Fruit fly (Drosophila melanogaster) whole organism, embryonic: ENCODE results near the gene CG31139.
A peak's percentile ranks its signal among the peaks of the same experiment; 100 is the strongest.

Source experiments
- ATbp ChIP-seq: fragments of 200-800 bp; sonication (Bioruptor generic); optimal IDR thresholded peaks from 2 replicates; lab custom pipeline; 2017; ENCODE audit warnings: missing biosample characterization, mild to moderate bottlenecking, missing genetic modification characterization, missing genetic modification reagents
- C15 ChIP-seq: fragments of 200-800 bp; sonication (Bioruptor generic); IDR thresholded peaks from 3 replicates; pipeline ENCODE4 v1.3.6; 2022; ENCODE audit warnings: missing biosample characterization, missing genetic modification characterization
- CG10209 ChIP-seq: fragments of 200-800 bp; sonication (Bioruptor generic); optimal IDR thresholded peaks from 3 replicates; lab custom pipeline; 2017; ENCODE audit warnings: missing biosample characterization, mild to moderate bottlenecking, missing genetic modification characterization, missing genetic modification reagents
- CG10267 ChIP-seq: fragments of 200-800 bp; sonication (Bioruptor generic); optimal IDR thresholded peaks from 2 replicates; lab custom pipeline; 2018; ENCODE audit warnings: missing biosample characterization, mild to moderate bottlenecking, missing genetic modification characterization, moderate library complexity
- CG10274 ChIP-seq: fragments of 200-800 bp; sonication (Bioruptor generic); optimal IDR thresholded peaks from 3 replicates; lab custom pipeline; 2017; ENCODE audit warnings: missing biosample characterization, mild to moderate bottlenecking, missing genetic modification characterization
- CG10979 ChIP-seq: fragments of 200-800 bp; sonication (Bioruptor generic); optimal IDR thresholded peaks from 2 replicates; lab custom pipeline; 2018; ENCODE audit warnings: missing biosample characterization, mild to moderate bottlenecking, missing genetic modification characterization, moderate library complexity
- CG15073 ChIP-seq: fragments of 200-800 bp; sonication (Bioruptor generic); optimal IDR thresholded peaks from 2 replicates; lab custom pipeline; 2016; ENCODE audit warnings: missing biosample characterization, missing genetic modification characterization
- CG15269 ChIP-seq: fragments of 200-800 bp; sonication (Bioruptor generic); optimal IDR thresholded peaks from 2 replicates; lab custom pipeline; 2018; ENCODE audit warnings: missing biosample characterization, mild to moderate bottlenecking, missing genetic modification characterization, moderate library complexity
- CG1832 ChIP-seq: fragments of 200-800 bp; sonication (Bioruptor generic); optimal IDR thresholded peaks from 2 replicates; lab custom pipeline; 2017; ENCODE audit warnings: missing biosample characterization, mild to moderate bottlenecking, missing genetic modification characterization, inconsistent platforms
- CG2199 ChIP-seq: fragments of 200-800 bp; sonication (Bioruptor generic); IDR thresholded peaks from 3 replicates; pipeline ENCODE4 v1.3.6; 2022; ENCODE audit warnings: missing biosample characterization, missing genetic modification characterization
- CG3407 ChIP-seq: fragments of 200-800 bp; sonication (Bioruptor generic); optimal IDR thresholded peaks from 2 replicates; lab custom pipeline; 2018; ENCODE audit warnings: missing biosample characterization, mild to moderate bottlenecking, missing genetic modification characterization
- CG3847 ChIP-seq: fragments of 200-800 bp; sonication (Bioruptor generic); IDR thresholded peaks from 2 replicates; pipeline ENCODE4 v1.3.6; 2022; ENCODE audit warnings: missing biosample characterization, missing genetic modification characterization
- CG4820 ChIP-seq: fragments of 200-800 bp; sonication (Bioruptor generic); optimal IDR thresholded peaks from 3 replicates; lab custom pipeline; 2016; ENCODE audit warnings: missing biosample characterization, missing genetic modification characterization
- CG5180 ChIP-seq: fragments of 200-800 bp; sonication (Bioruptor generic); optimal IDR thresholded peaks from 3 replicates; lab custom pipeline; 2017; ENCODE audit warnings: missing biosample characterization, missing genetic modification characterization, mild to moderate bottlenecking, moderate library complexity, missing genetic modification reagents
- CG6813 ChIP-seq: fragments of 200-800 bp; sonication (Bioruptor generic); optimal IDR thresholded peaks from 2 replicates; lab custom pipeline; 2017; ENCODE audit warnings: missing biosample characterization, missing genetic modification characterization, mild to moderate bottlenecking, moderate library complexity, missing genetic modification reagents
- CG7556 ChIP-seq: fragments of 200-800 bp; sonication (Bioruptor generic); optimal IDR thresholded peaks from 2 replicates; lab custom pipeline; 2017; ENCODE audit warnings: missing biosample characterization, mild to moderate bottlenecking, missing genetic modification characterization
- CG7928 ChIP-seq: fragments of 200-800 bp; sonication (Bioruptor generic); optimal IDR thresholded peaks from 2 replicates; lab custom pipeline; 2017; ENCODE audit warnings: missing biosample characterization, mild to moderate bottlenecking, missing genetic modification characterization
- CG9215 ChIP-seq: fragments of 200-800 bp; sonication (Bioruptor generic); IDR thresholded peaks from 2 replicates; pipeline ENCODE4 v1.3.6; 2022; ENCODE audit warnings: missing biosample characterization, missing genetic modification characterization
- CHES-1-like ChIP-seq: fragments of 200-800 bp; sonication (Bioruptor generic); optimal IDR thresholded peaks from 2 replicates; lab custom pipeline; 2016; ENCODE audit warnings: missing biosample characterization, missing genetic modification characterization
- CTCF ChIP-seq: fragments of 200-800 bp; sonication (Bioruptor generic); optimal IDR thresholded peaks from 2 replicates; lab custom pipeline; 2017; ENCODE audit warnings: missing biosample characterization, mild to moderate bottlenecking, missing genetic modification characterization, moderate library complexity
- Deaf1 ChIP-seq: fragments of 200-800 bp; optimal IDR thresholded peaks from 3 replicates; lab custom pipeline; 2019; ENCODE audit warnings: missing biosample characterization, mild to moderate bottlenecking, missing genetic modification characterization, moderate library complexity
- Fer1 ChIP-seq: fragments of 200-800 bp; sonication (Bioruptor generic); optimal IDR thresholded peaks from 2 replicates; lab custom pipeline; 2017; ENCODE audit warnings: missing biosample characterization, mild to moderate bottlenecking, missing genetic modification characterization
- HLH54F ChIP-seq: fragments of 200-800 bp; sonication (Bioruptor generic); optimal IDR thresholded peaks from 3 replicates; lab custom pipeline; 2016; ENCODE audit warnings: missing biosample characterization, missing genetic modification characterization
- HLHmδ ChIP-seq: fragments of 200-800 bp; sonication (Bioruptor generic); optimal IDR thresholded peaks from 2 replicates; lab custom pipeline; 2018; ENCODE audit warnings: missing biosample characterization, mild to moderate bottlenecking, missing genetic modification characterization, moderate library complexity
- Meics ChIP-seq: fragments of 200-800 bp; sonication (Bioruptor generic); optimal IDR thresholded peaks from 2 replicates; lab custom pipeline; 2017; ENCODE audit warnings: missing biosample characterization, mild to moderate bottlenecking, missing genetic modification characterization
- Side ChIP-seq: fragments of 200-800 bp; sonication (Bioruptor generic); optimal IDR thresholded peaks from 2 replicates; lab custom pipeline; 2016; ENCODE audit warnings: missing biosample characterization, missing genetic modification characterization
- Tbp ChIP-seq: fragments of >200 bp; optimal IDR thresholded peaks from 2 replicates; lab custom pipeline; 2018; ENCODE audit warnings: missing biosample characterization, missing genetic modification characterization
- al ChIP-seq: fragments of 200-800 bp; sonication (Bioruptor generic); IDR thresholded peaks from 2 replicates; pipeline ENCODE4 v1.3.6; 2022; ENCODE audit warnings: missing biosample characterization, missing genetic modification characterization
- bbx ChIP-seq: fragments of 200-800 bp; sonication (Bioruptor generic); IDR thresholded peaks from 2 replicates; pipeline ENCODE4 v1.3.6; 2022; ENCODE audit warnings: missing biosample characterization, missing genetic modification characterization; ENCODE audit not compliant: partially characterized antibody
- bsh ChIP-seq, 2 experiments: fragments of 200-800 bp; sonication (Bioruptor generic); optimal IDR thresholded peaks; 2 replicates each; lab custom pipeline; 2017 to 2018; ENCODE audit warnings: mild to moderate bottlenecking in 2 of 2, missing biosample characterization in 2 of 2, missing genetic modification characterization in 2 of 2, moderate library complexity in 1 of 2
- cato ChIP-seq: fragments of 200-800 bp; sonication (Bioruptor generic); optimal IDR thresholded peaks from 2 replicates; lab custom pipeline; 2016; ENCODE audit warnings: missing biosample characterization, missing genetic modification characterization, borderline replicate concordance
- chm ChIP-seq: fragments of 200-800 bp; sonication (Bioruptor generic); IDR thresholded peaks from 2 replicates; pipeline ENCODE4 v1.3.6; 2022; ENCODE audit warnings: missing biosample characterization, missing genetic modification characterization
- corto ChIP-seq: fragments of 200-800 bp; sonication (Bioruptor generic); optimal IDR thresholded peaks from 2 replicates; lab custom pipeline; 2016; ENCODE audit warnings: missing biosample characterization, mild to moderate bottlenecking, missing genetic modification characterization, moderate library complexity
- crp ChIP-seq, 2 experiments: fragments of 200-800 bp; sonication (Bioruptor generic); optimal IDR thresholded peaks; 2 replicates in 1 of 2; 3 replicates in 1 of 2; lab custom pipeline; 2017; ENCODE audit warnings: missing biosample characterization in 2 of 2, missing genetic modification characterization in 2 of 2, mild to moderate bottlenecking in 1 of 2, moderate library complexity in 1 of 2
- danr ChIP-seq: fragments of 200-800 bp; sonication (Bioruptor generic); IDR thresholded peaks from 2 replicates; pipeline ENCODE4 v1.3.6; 2022; ENCODE audit warnings: missing biosample characterization, missing genetic modification characterization
- gcm2 ChIP-seq: fragments of 200-800 bp; sonication (Bioruptor generic); optimal IDR thresholded peaks from 2 replicates; lab custom pipeline; 2016; ENCODE audit warnings: missing biosample characterization, missing genetic modification characterization
- grn ChIP-seq: fragments of 200-800 bp; sonication (Bioruptor generic); optimal IDR thresholded peaks from 3 replicates; lab custom pipeline; 2017; ENCODE audit warnings: missing biosample characterization, missing genetic modification characterization
- h ChIP-seq: fragments of >200 bp; optimal IDR thresholded peaks from 2 replicates; lab custom pipeline; 2017
- hth ChIP-seq: fragments of >200 bp; optimal IDR thresholded peaks from 2 replicates; lab custom pipeline; 2017; ENCODE audit warnings: inconsistent platforms
- insv ChIP-seq, 2 experiments: fragments of 200-800 bp; sonication (Bioruptor generic); optimal IDR thresholded peaks; 3 replicates each; lab custom pipeline; 2016 to 2018; ENCODE audit warnings: missing biosample characterization in 2 of 2, missing genetic modification characterization in 2 of 2
- inv ChIP-seq: fragments of 200-800 bp; sonication (Bioruptor generic); IDR thresholded peaks from 2 replicates; pipeline ENCODE4 v1.3.6; 2022; ENCODE audit warnings: missing biosample characterization, missing genetic modification characterization; ENCODE audit not compliant: partially characterized antibody
- jumu ChIP-seq: fragments of 200-800 bp; sonication (Bioruptor generic); optimal IDR thresholded peaks from 3 replicates; lab custom pipeline; 2016; ENCODE audit warnings: missing biosample characterization, missing genetic modification characterization
- kay ChIP-seq: fragments of 200-800 bp; sonication (Bioruptor generic); optimal IDR thresholded peaks from 2 replicates; lab custom pipeline; 2016; ENCODE audit warnings: missing biosample characterization, missing genetic modification characterization
- nmo ChIP-seq: fragments of 200-800 bp; sonication (Bioruptor generic); optimal IDR thresholded peaks from 2 replicates; lab custom pipeline; 2018; ENCODE audit warnings: missing biosample characterization, mild to moderate bottlenecking, missing genetic modification characterization, moderate library complexity
- pan ChIP-seq, 4 experiments: fragments of >200 bp in 3 of 4; fragments of 200-800 bp in 1 of 4; sonication (Bioruptor generic) in 1 of 4; optimal IDR thresholded peaks in 3 of 4; IDR thresholded peaks in 1 of 4; 2 replicates each; pipeline versions ENCODE4 v1.3.6 to Lab custom; 2017 to 2022; ENCODE audit warnings: missing biosample characterization in 2 of 4, missing genetic modification characterization in 2 of 4, mixed read lengths in 1 of 4
- pum ChIP-seq: fragments of 200-800 bp; sonication (Bioruptor generic); optimal IDR thresholded peaks from 2 replicates; lab custom pipeline; 2016; ENCODE audit warnings: missing biosample characterization, missing genetic modification characterization
- repo ChIP-seq: fragments of 200-800 bp; sonication (Bioruptor generic); optimal IDR thresholded peaks from 2 replicates; lab custom pipeline; 2016; ENCODE audit warnings: missing biosample characterization, missing genetic modification characterization
- sc ChIP-seq, 3 experiments: fragments of >200 bp in 2 of 3; fragments of 200-800 bp in 1 of 3; sonication (Bioruptor generic) in 1 of 3; optimal IDR thresholded peaks; 2 replicates in 2 of 3; 3 replicates in 1 of 3; lab custom pipeline; 2017; ENCODE audit warnings: mild to moderate bottlenecking in 1 of 3, missing biosample characterization in 1 of 3, missing genetic modification characterization in 1 of 3, missing genetic modification reagents in 1 of 3
- sna ChIP-seq: fragments of 200-800 bp; sonication (Bioruptor generic); IDR thresholded peaks from 2 replicates; pipeline ENCODE4 v1.3.6; 2022; ENCODE audit warnings: missing biosample characterization, missing genetic modification characterization; ENCODE audit not compliant: partially characterized antibody
- tup ChIP-seq: fragments of 200-800 bp; sonication (Bioruptor generic); optimal IDR thresholded peaks from 2 replicates; lab custom pipeline; 2016; ENCODE audit warnings: missing biosample characterization, mild to moderate bottlenecking, missing genetic modification characterization, moderate library complexity
- tx ChIP-seq: fragments of 200-800 bp; sonication (Bioruptor generic); optimal IDR thresholded peaks from 2 replicates; lab custom pipeline; 2016; ENCODE audit warnings: missing biosample characterization, missing genetic modification characterization

CG31139 gene

dm6 chr3R:22781412-22781811 is 32.6 kb upstream of the CG31139 start (continued):
- TF ChIP-seq nmo (GFP tag; lab: Kevin White, UChicago) = no peak
- TF ChIP-seq CG2199 (GFP tag; lab: Robert Waterston, UW) = 0 out of 3 replicates have a peak, but pooled peaks have one; percentile 29
- peak; percentile 29; the same call in 1 of the 2 replicates for TF ChIP-seq CG3847 (GFP tag; lab: Robert Waterston, UW)
- TF ChIP-seq CG7556 (GFP tag; lab: Kevin White, UChicago) = no peak
- TF ChIP-seq ATbp (GFP tag; lab: Kevin White, UChicago) = no peak
- no peak for TF ChIP-seq pum (GFP tag; lab: Kevin White, UChicago)
- TF ChIP-seq crp (GFP tag; optimal IDR thresholded peaks at IDR 0.05; lab: Kevin White, UChicago) = no peak
- no peak for TF ChIP-seq kay (GFP tag; lab: Kevin White, UChicago)
- TF ChIP-seq CG1832 (GFP tag; lab: Kevin White, UChicago) = no peak
- no peak for TF ChIP-seq Tbp
- no peak for TF ChIP-seq hth (lab: Kevin White, UChicago)
- TF ChIP-seq inv (GFP tag; lab: Robert Waterston, UW) = no peak
- no peak for TF ChIP-seq CG10209 (GFP tag; lab: Kevin White, UChicago)
- TF ChIP-seq grn (GFP tag; lab: Kevin White, UChicago) = no peak
- TF ChIP-seq sna (GFP tag; lab: Robert Waterston, UW) = no peak
- TF ChIP-seq CG10274 (GFP tag; lab: Kevin White, UChicago) = no peak
- TF ChIP-seq CG10979 (tag; lab: Kevin White, UChicago) = no peak
- no peak for TF ChIP-seq tx (GFP tag; lab: Kevin White, UChicago)
- TF ChIP-seq bsh (GFP tag; optimal IDR thresholded peaks at IDR 0.05; lab: Kevin White, UChicago) = peak in 1 of 2 experiments; percentile 14
- TF ChIP-seq danr (GFP tag; lab: Robert Waterston, UW) = no peak
- TF ChIP-seq pan (optimal IDR thresholded peaks at IDR 0.05; lab: Kevin White, UChicago) = no peak
- no peak for TF ChIP-seq pan (GFP tag; optimal IDR thresholded peaks at IDR 0.05 in 1 of 2, IDR thresholded peaks at IDR 0.05 in 1 of 2)
- TF ChIP-seq Fer1 = no peak
- TF ChIP-seq CG3407 = no peak
- no peak for TF ChIP-seq sc (optimal IDR thresholded peaks at IDR 0.05; lab: Kevin White, UChicago)
- no peak for TF ChIP-seq sc (GFP tag; optimal IDR thresholded peaks at IDR 0.05; lab: Kevin White, UChicago)
- TF ChIP-seq h (lab: Kevin White, UChicago) = no peak
- no peak for TF ChIP-seq bbx (GFP tag; lab: Robert Waterston, UW)
- TF ChIP-seq CG4820 = no peak
- TF ChIP-seq chm (GFP tag; lab: Robert Waterston, UW) = peak; percentile 61; the same call in 1 of the 2 replicates
- no peak for TF ChIP-seq Side (GFP tag; lab: Kevin White, UChicago)
- peak; percentile 2 for TF ChIP-seq CHES-1-like
- no peak for TF ChIP-seq HLHmδ
- no peak for TF ChIP-seq CG6813 (GFP tag; lab: Kevin White, UChicago)
- TF ChIP-seq CG15269 (tag; lab: Kevin White, UChicago) = no peak
- no peak for TF ChIP-seq CG5180 (GFP tag; lab: Kevin White, UChicago)
- TF ChIP-seq jumu (GFP tag; lab: Kevin White, UChicago) = no peak
- TF ChIP-seq HLH54F = no peak
- no peak for TF ChIP-seq insv (GFP tag; optimal IDR thresholded peaks at IDR 0.05; lab: Kevin White, UChicago)
- no peak for TF ChIP-seq al
- no peak for TF ChIP-seq CTCF
- no peak for TF ChIP-seq CG7928 (GFP tag; lab: Kevin White, UChicago)
- TF ChIP-seq corto (GFP tag; lab: Kevin White, UChicago) = peak; percentile 28
- no peak for TF ChIP-seq C15 (GFP tag; lab: Robert Waterston, UW)
- no peak for TF ChIP-seq tup (GFP tag; lab: Kevin White, UChicago)
- no peak for TF ChIP-seq CG15073 (GFP tag; lab: Kevin White, UChicago)
- no peak for TF ChIP-seq gcm2 (GFP tag; lab: Kevin White, UChicago)
- TF ChIP-seq Meics (GFP tag; lab: Kevin White, UChicago) = no peak
- no peak for TF ChIP-seq CG10267
- no peak for TF ChIP-seq cato
- TF ChIP-seq CG9215 (GFP tag; lab: Robert Waterston, UW) = no peak
- TF ChIP-seq Deaf1 = peak; percentile 97
- TF ChIP-seq repo = no peak
